Worm (Caenorhabditis elegans): ENCODE results near the gene rpl-10.
A peak's percentile ranks its signal among the peaks of the same experiment; 100 is the strongest.

rpl-10 gene

ce11 chrII:8131413-8131966, 12.2 kb upstream of the rpl-10 start (continued):
- TF ChIP-seq lsl-1 (GFP tag; optimal IDR thresholded peaks at IDR 0.05) (no peak), hlh-12 (tag; optimal IDR thresholded peaks at IDR 0.05) (no peak), F22D6.2 (tag; optimal IDR thresholded peaks at IDR 0.05) (no peak), hmg-20 (GFP tag; IDR thresholded peaks at IDR 0.05) (no peak), Y53G8AR.9 (GFP tag; conservative IDR thresholded peaks at IDR 0.05) (0 out of 2 replicates have a peak, but pooled peaks have one; percentile 18), madf-10 (tag; optimal IDR thresholded peaks at IDR 0.05) (no peak), let-526 (GFP tag; IDR thresholded peaks at IDR 0.05) (no peak), dox-1 (GFP tag; IDR thresholded peaks at IDR 0.05) (no peak), pbrm-1 (GFP tag; IDR thresholded peaks at IDR 0.05) (no peak), ets-4 (GFP tag; optimal IDR thresholded peaks at IDR 0.05) (no peak), repo-1 (tag; optimal IDR thresholded peaks at IDR 0.05) (peak; percentile 18), hlh-26 (GFP tag; conservative IDR thresholded peaks at IDR 0.05) (no peak), ceh-40 (GFP tag; IDR thresholded peaks at IDR 0.05) (no peak), somi-1 (GFP tag; optimal IDR thresholded peaks at IDR 0.05) (no peak), dpff-1 (tag; optimal IDR thresholded peaks at IDR 0.05) (no peak), fkh-3 (tag; optimal IDR thresholded peaks at IDR 0.05) (no peak), K11D2.4 (GFP tag; IDR thresholded peaks at IDR 0.05) (no peak), lag-1 (GFP tag; IDR thresholded peaks at IDR 0.05) (no peak), lsy-27 (tag; optimal IDR thresholded peaks at IDR 0.05; ENCODE audit: borderline replicate concordance, insufficient read depth) (no peak), cebp-2 (GFP tag; IDR thresholded peaks at IDR 0.05) (no peak), mes-4 (tag; optimal IDR thresholded peaks at IDR 0.05) (no peak), F23B12.7 (tag; optimal IDR thresholded peaks at IDR 0.05; ENCODE audit: insufficient read depth) (no peak), efl-1 (GFP tag; optimal IDR thresholded peaks at IDR 0.05) (no peak), ceh-79 (tag; optimal IDR thresholded peaks at IDR 0.05) (no peak), lir-1 (GFP tag; conservative IDR thresholded peaks at IDR 0.05) (no peak)

- TF ChIP-seq repo-1 (tag; optimal IDR thresholded peaks at IDR 0.05) (peak; percentile 16), F10E7.11 (tag; optimal IDR thresholded peaks at IDR 0.05) (no peak)
Observed at ce11 chrII:8135953-8136352, 7.7 kb upstream of the rpl-10 start.

- no peak for TF ChIP-seq rpc-1 (optimal IDR thresholded peaks at IDR 0.05)
- no peak for TF ChIP-seq rpc-1 (tag; optimal IDR thresholded peaks at IDR 0.05)
- no peak for TF ChIP-seq athp-1 (tag; optimal IDR thresholded peaks at IDR 0.05)
- TF ChIP-seq snpc-1.1 (tag; optimal IDR thresholded peaks at IDR 0.05; ENCODE audit: insufficient read depth) = no peak
- TF ChIP-seq madf-8 (GFP tag; conservative IDR thresholded peaks at IDR 0.05) = no peak
- no peak for TF ChIP-seq lir-1 (GFP tag; conservative IDR thresholded peaks at IDR 0.05)
- TF ChIP-seq unc-62 (GFP tag; optimal IDR thresholded peaks at IDR 0.05) = no peak
- no peak for TF ChIP-seq ztf-3 (GFP tag; optimal IDR thresholded peaks at IDR 0.05)
- no peak for TF ChIP-seq ztf-28 (GFP tag; IDR thresholded peaks at IDR 0.05)
- no peak for TF ChIP-seq somi-1 (GFP tag; optimal IDR thresholded peaks at IDR 0.05)
- no peak for TF ChIP-seq Y79H2A.3 (GFP tag; conservative IDR thresholded peaks at IDR 0.05)
- no peak for TF ChIP-seq snpc-4 (GFP tag; optimal IDR thresholded peaks at IDR 0.05)
- TF ChIP-seq snpc-4 (tag; optimal IDR thresholded peaks at IDR 0.05) = no peak
- no peak for TF ChIP-seq K11D2.4 (GFP tag; IDR thresholded peaks at IDR 0.05)
- TF ChIP-seq lin-26 (GFP tag; IDR thresholded peaks at IDR 0.05) = no peak
- TF ChIP-seq K12H6.12 (tag; optimal IDR thresholded peaks at IDR 0.05) = no peak
- no peak for TF ChIP-seq aptf-3 (GFP tag; IDR thresholded peaks at IDR 0.05)
- no peak for TF ChIP-seq let-607 (tag; optimal IDR thresholded peaks at IDR 0.05)
Observed at ce11 chrII:8136818-8137217, 6.9 kb upstream of the rpl-10 start, which contains the start of gene ctns-1. ctns-1 (minus strand) TSS chrII:8136918.
